Worm (Caenorhabditis elegans): Measurements from ENCODE around the gene srh-102.

The srh-102 gene

ce11 chrV:17198926-17199325, 33.6 kb upstream of the srh-102 start, which contains the start of gene srz-96:
srz-96 (plus strand) TSS chrV:17199226.
- TF ChIP-seq skn-1 (tag; optimal IDR thresholded peaks at IDR 0.05) (no peak), fkh-2 (tag; optimal IDR thresholded peaks at IDR 0.05) (no peak), mml-1 (tag; optimal IDR thresholded peaks at IDR 0.05) (no peak), jun-1 (tag; optimal IDR thresholded peaks at IDR 0.05) (no peak), elt-2 (tag; optimal IDR thresholded peaks at IDR 0.05) (no peak), daf-12 (tag; optimal IDR thresholded peaks at IDR 0.05) (no peak), nhr-76 (tag; optimal IDR thresholded peaks at IDR 0.05) (no peak), ceh-28 (tag; optimal IDR thresholded peaks at IDR 0.05) (no peak), egl-5 (tag; optimal IDR thresholded peaks at IDR 0.05) (no peak), tbx-2 (tag; optimal IDR thresholded peaks at IDR 0.05) (no peak), lin-39 (tag; optimal IDR thresholded peaks at IDR 0.05) (no peak), unc-62 (GFP tag; optimal IDR thresholded peaks at IDR 0.05) (no peak), snpc-4 (tag; optimal IDR thresholded peaks at IDR 0.05) (no peak), lsy-12 (tag; optimal IDR thresholded peaks at IDR 0.05) (no peak), unc-39 (tag; optimal IDR thresholded peaks at IDR 0.05) (no peak), nhr-43 (tag; optimal IDR thresholded peaks at IDR 0.05; ENCODE audit: poor library complexity, severe bottlenecking) (no peak), nhr-23 (tag; optimal IDR thresholded peaks at IDR 0.05) (no peak)

ce11 chrV:17192238-17192637, 26.9 kb upstream of the srh-102 start, which contains the start of gene srz-47:
srz-47 (minus strand) TSS chrV:17192338.
- TF ChIP-seq pqm-1 (tag; optimal IDR thresholded peaks at IDR 0.05) (no peak), nfya-1 (tag; optimal IDR thresholded peaks at IDR 0.05; ENCODE audit: insufficient read depth) (no peak), nhr-23 (tag; optimal IDR thresholded peaks at IDR 0.05) (no peak), egl-27 (tag; optimal IDR thresholded peaks at IDR 0.05) (no peak), ceh-16 (tag; optimal IDR thresholded peaks at IDR 0.05) (no peak), aly-2 (tag; optimal IDR thresholded peaks at IDR 0.05) (no peak)

- TF ChIP-seq fos-1 (tag; optimal IDR thresholded peaks at IDR 0.05) = no peak
- TF ChIP-seq unc-62 (GFP tag; optimal IDR thresholded peaks at IDR 0.05) = no peak
- no peak for TF ChIP-seq nhr-77 (tag; optimal IDR thresholded peaks at IDR 0.05)
Observed at ce11 chrV:17190399-17190798, 25.1 kb upstream of the srh-102 start, which contains the start of gene str-199. str-199 (minus strand) TSS chrV:17190499.

ce11 chrV:17182045-17182444, 16.7 kb upstream of the srh-102 start, which contains the start of gene srh-159:
srh-159 (plus strand) TSS chrV:17182345.
- TF ChIP-seq nhr-11 (tag; optimal IDR thresholded peaks at IDR 0.05) = no peak
- TF ChIP-seq nhr-77 (tag; optimal IDR thresholded peaks at IDR 0.05) = no peak
- TF ChIP-seq jun-1 (tag; optimal IDR thresholded peaks at IDR 0.05) = no peak
- TF ChIP-seq egl-27 (tag; optimal IDR thresholded peaks at IDR 0.05) = no peak

ce11 chrV:17178457-17178856, 13.1 kb upstream of the srh-102 start, which contains the start of gene srh-174:
srh-174 (plus strand) TSS chrV:17178757.
- no peak for TF ChIP-seq egl-27 (tag; optimal IDR thresholded peaks at IDR 0.05)
- TF ChIP-seq R02D3.7 (tag; optimal IDR thresholded peaks at IDR 0.05) = no peak

ce11 chrV:17177967-17178366, 12.7 kb upstream of the srh-102 start, which contains the start of gene srsx-1:
srsx-1 (minus strand) TSS chrV:17178067.
- TF ChIP-seq lin-39 (tag; optimal IDR thresholded peaks at IDR 0.05) = no peak

- TF ChIP-seq tbx-2 (tag; optimal IDR thresholded peaks at IDR 0.05) = no peak
- no peak for TF ChIP-seq lin-39 (tag; optimal IDR thresholded peaks at IDR 0.05)
- no peak for TF ChIP-seq nfya-1 (tag; optimal IDR thresholded peaks at IDR 0.05; ENCODE audit: insufficient read depth)
- TF ChIP-seq fkh-10 (GFP tag; optimal IDR thresholded peaks at IDR 0.05) = no peak
- TF ChIP-seq nhr-43 (tag; optimal IDR thresholded peaks at IDR 0.05; ENCODE audit: poor library complexity, severe bottlenecking) = no peak
- TF ChIP-seq egl-27 (tag; optimal IDR thresholded peaks at IDR 0.05) = no peak
- no peak for TF ChIP-seq elt-3 (tag; optimal IDR thresholded peaks at IDR 0.05)
- no peak for TF ChIP-seq skn-1 (tag; optimal IDR thresholded peaks at IDR 0.05)
Observed at ce11 chrV:17173738-17174137, 8.4 kb upstream of the srh-102 start, which contains the start of gene srbc-25. srbc-25 (plus strand) TSS chrV:17174038.

All from whole organism, L3 larva.